Fruit fly (Drosophila melanogaster) whole organism, wandering third instar larva: ENCODE measurements around the gene UGP.

Experiments
- Abd-B ChIP-seq: fragments of >200 bp; optimal IDR thresholded peaks from 2 replicates; lab custom pipeline; 2017; ENCODE audit warnings: missing biosample characterization, missing genetic modification characterization
- CG32264 ChIP-seq: fragments of 200-800 bp; sonication (Bioruptor generic); optimal IDR thresholded peaks from 2 replicates; lab custom pipeline; 2016; ENCODE audit warnings: missing biosample characterization, missing genetic modification characterization
- CG9705 ChIP-seq: fragments of 200-800 bp; sonication (Bioruptor generic); optimal IDR thresholded peaks from 2 replicates; lab custom pipeline; 2018; ENCODE audit warnings: missing biosample characterization, mild to moderate bottlenecking, missing genetic modification characterization
- CrebA ChIP-seq: fragments of 200-800 bp; sonication (Bioruptor generic); optimal IDR thresholded peaks from 2 replicates; lab custom pipeline; 2016; ENCODE audit warnings: missing biosample characterization, mild to moderate bottlenecking, missing genetic modification characterization, borderline replicate concordance
- Dfd ChIP-seq: fragments of >200 bp; optimal IDR thresholded peaks from 2 replicates; lab custom pipeline; 2017; ENCODE audit warnings: missing biosample characterization, missing genetic modification characterization
- Dif ChIP-seq: fragments of 200-275, 200-300 bp; sonication (Bioruptor generic); optimal IDR thresholded peaks from 2 replicates; lab custom pipeline; 2018; ENCODE audit warnings: missing biosample characterization, missing genetic modification characterization; ENCODE audit not compliant: partially characterized antibody
- GATAd ChIP-seq: sonication (Bioruptor generic); optimal IDR thresholded peaks from 2 replicates; lab custom pipeline; 2016; ENCODE audit warnings: missing biosample characterization, missing genetic modification characterization
- HLH106 ChIP-seq: fragments of 200-800 bp; optimal IDR thresholded peaks from 3 replicates; lab custom pipeline; 2019; ENCODE audit warnings: missing biosample characterization, mild to moderate bottlenecking, missing genetic modification characterization, moderate library complexity
- Hnf4 ChIP-seq: fragments of 200-800 bp; sonication (Bioruptor generic); optimal IDR thresholded peaks from 2 replicates; lab custom pipeline; 2016; ENCODE audit warnings: missing biosample characterization, mild to moderate bottlenecking, missing genetic modification characterization
- Hr78 ChIP-seq: fragments of >200 bp; optimal IDR thresholded peaks from 2 replicates; lab custom pipeline; 2017; ENCODE audit warnings: missing biosample characterization, missing genetic modification characterization
- Hr83 ChIP-seq: fragments of 200-300 bp; sonication (Bioruptor generic); optimal IDR thresholded peaks from 2 replicates; lab custom pipeline; 2016; ENCODE audit warnings: missing biosample characterization, mild to moderate bottlenecking, missing genetic modification characterization, moderate library complexity; ENCODE audit not compliant: poor library complexity, severe bottlenecking
- Jra ChIP-seq: sonication (Bioruptor generic); optimal IDR thresholded peaks from 2 replicates; lab custom pipeline; 2016; ENCODE audit warnings: missing biosample characterization, missing genetic modification characterization
- Mio ChIP-seq: sonication (Bioruptor generic); optimal IDR thresholded peaks from 2 replicates; lab custom pipeline; 2016; ENCODE audit warnings: missing biosample characterization, missing genetic modification characterization
- Myc ChIP-seq: fragments of >200 bp; optimal IDR thresholded peaks from 2 replicates; lab custom pipeline; 2017
- N ChIP-seq: fragments of >200 bp; optimal IDR thresholded peaks from 2 replicates; lab custom pipeline; 2018; ENCODE audit warnings: missing biosample characterization, missing external identifiers, missing genetic modification characterization
- OdsH ChIP-seq: fragments of 200-800 bp; sonication (Bioruptor generic); optimal IDR thresholded peaks from 2 replicates; lab custom pipeline; 2016; ENCODE audit warnings: missing biosample characterization, mild to moderate bottlenecking, missing genetic modification characterization
- Rel ChIP-seq, 2 experiments: fragments of 200-800 bp; sonication (Bioruptor generic) in 1 of 2; optimal IDR thresholded peaks; 2 replicates in 1 of 2; 3 replicates in 1 of 2; lab custom pipeline; 2016 to 2019; ENCODE audit warnings: mild to moderate bottlenecking in 2 of 2, missing biosample characterization in 2 of 2, missing genetic modification characterization in 2 of 2, moderate library complexity in 1 of 2
- Sp1 ChIP-seq: fragments of 200-800 bp; sonication (Bioruptor generic); optimal IDR thresholded peaks from 3 replicates; lab custom pipeline; 2019; ENCODE audit warnings: missing biosample characterization, mild to moderate bottlenecking, missing genetic modification characterization, moderate library complexity
- Vsx2 ChIP-seq: fragments of 200-300, 225-300 bp; sonication (Bioruptor generic); optimal IDR thresholded peaks from 2 replicates; lab custom pipeline; 2018; ENCODE audit warnings: missing biosample characterization, missing genetic modification characterization; ENCODE audit not compliant: partially characterized antibody
- br ChIP-seq: fragments of 200-800 bp; sonication (Bioruptor generic); optimal IDR thresholded peaks from 2 replicates; lab custom pipeline; 2016; ENCODE audit warnings: missing biosample characterization, missing genetic modification characterization
- brk ChIP-seq: fragments of 200-800 bp; sonication (Bioruptor generic); optimal IDR thresholded peaks from 2 replicates; lab custom pipeline; 2016; ENCODE audit warnings: missing biosample characterization, mild to moderate bottlenecking, missing genetic modification characterization
- dl ChIP-seq, 2 experiments: fragments of 175-275, 200-275 bp in 1 of 2; fragments of 200-275 bp in 1 of 2; sonication (Bioruptor generic); optimal IDR thresholded peaks; lab custom pipeline; 2018; ENCODE audit warnings: mild to moderate bottlenecking in 2 of 2, missing biosample characterization in 2 of 2, missing genetic modification characterization in 2 of 2, moderate library complexity in 2 of 2; ENCODE audit not compliant: partially characterized antibody in 2 of 2, insufficient read depth in 1 of 2
- dmrt93B ChIP-seq: fragments of 200-800 bp; sonication (Bioruptor generic); optimal IDR thresholded peaks from 2 replicates; lab custom pipeline; 2018; ENCODE audit warnings: missing biosample characterization, mild to moderate bottlenecking, missing genetic modification characterization
- dsf ChIP-seq: sonication (Bioruptor generic); optimal IDR thresholded peaks from 2 replicates; lab custom pipeline; 2016; ENCODE audit warnings: missing biosample characterization, missing genetic modification characterization, borderline replicate concordance
- ey ChIP-seq: fragments of 200-800 bp; sonication (Bioruptor generic); optimal IDR thresholded peaks from 2 replicates; lab custom pipeline; 2016; ENCODE audit warnings: missing biosample characterization, missing genetic modification characterization
- foxo ChIP-seq, 2 experiments: fragments of 200-800 bp; sonication (Bioruptor generic); optimal IDR thresholded peaks; 2 replicates in 1 of 2; 3 replicates in 1 of 2; lab custom pipeline; 2016 to 2017; ENCODE audit warnings: missing biosample characterization in 2 of 2, missing genetic modification characterization in 2 of 2
- fru ChIP-seq: fragments of 200-800 bp; sonication (Bioruptor generic); optimal IDR thresholded peaks from 3 replicates; lab custom pipeline; 2016; ENCODE audit warnings: missing biosample characterization, mild to moderate bottlenecking, missing genetic modification characterization
- h ChIP-seq: fragments of 200-800 bp; sonication (Bioruptor generic); optimal IDR thresholded peaks from 3 replicates; lab custom pipeline; 2016; ENCODE audit warnings: missing biosample characterization, mild to moderate bottlenecking, missing genetic modification characterization
- jim ChIP-seq: fragments of 175-275, 200-325 bp; sonication (Bioruptor generic); optimal IDR thresholded peaks from 2 replicates; lab custom pipeline; 2016; ENCODE audit warnings: missing biosample characterization, mild to moderate bottlenecking, missing genetic modification characterization
- lola ChIP-seq: fragments of >200 bp; optimal IDR thresholded peaks from 2 replicates; lab custom pipeline; 2017; ENCODE audit warnings: missing biosample characterization, missing genetic modification characterization
- pan ChIP-seq: fragments of >200 bp; optimal IDR thresholded peaks from 2 replicates; lab custom pipeline; 2017
- psq ChIP-seq: fragments of 200-800 bp; sonication (Bioruptor generic); optimal IDR thresholded peaks from 3 replicates; lab custom pipeline; 2017; ENCODE audit warnings: missing biosample characterization, mild to moderate bottlenecking, missing genetic modification characterization, moderate library complexity
- rgr ChIP-seq: fragments of 200-800 bp; sonication (Bioruptor generic); optimal IDR thresholded peaks from 3 replicates; lab custom pipeline; 2016; ENCODE audit warnings: missing biosample characterization, mild to moderate bottlenecking, missing genetic modification characterization
- sage ChIP-seq: fragments of 200-800 bp; sonication (Bioruptor generic); optimal IDR thresholded peaks from 2 replicates; lab custom pipeline; 2016; ENCODE audit warnings: missing biosample characterization, mild to moderate bottlenecking, missing genetic modification characterization
- sv ChIP-seq: fragments of 200-800 bp; sonication (Bioruptor generic); optimal IDR thresholded peaks from 3 replicates; lab custom pipeline; 2016; ENCODE audit warnings: missing biosample characterization, missing genetic modification characterization
- tai ChIP-seq: sonication (Bioruptor generic); optimal IDR thresholded peaks from 2 replicates; lab custom pipeline; 2016; ENCODE audit warnings: missing biosample characterization, missing genetic modification characterization
- usp ChIP-seq: fragments of >200 bp; optimal IDR thresholded peaks from 2 replicates; lab custom pipeline; 2017; ENCODE audit warnings: missing biosample characterization, missing genetic modification characterization
- woc ChIP-seq: sonication (Bioruptor generic); optimal IDR thresholded peaks from 2 replicates; lab custom pipeline; 2016; ENCODE audit warnings: missing biosample characterization, mild to moderate bottlenecking, missing genetic modification characterization

Gene UGP

DNA sequence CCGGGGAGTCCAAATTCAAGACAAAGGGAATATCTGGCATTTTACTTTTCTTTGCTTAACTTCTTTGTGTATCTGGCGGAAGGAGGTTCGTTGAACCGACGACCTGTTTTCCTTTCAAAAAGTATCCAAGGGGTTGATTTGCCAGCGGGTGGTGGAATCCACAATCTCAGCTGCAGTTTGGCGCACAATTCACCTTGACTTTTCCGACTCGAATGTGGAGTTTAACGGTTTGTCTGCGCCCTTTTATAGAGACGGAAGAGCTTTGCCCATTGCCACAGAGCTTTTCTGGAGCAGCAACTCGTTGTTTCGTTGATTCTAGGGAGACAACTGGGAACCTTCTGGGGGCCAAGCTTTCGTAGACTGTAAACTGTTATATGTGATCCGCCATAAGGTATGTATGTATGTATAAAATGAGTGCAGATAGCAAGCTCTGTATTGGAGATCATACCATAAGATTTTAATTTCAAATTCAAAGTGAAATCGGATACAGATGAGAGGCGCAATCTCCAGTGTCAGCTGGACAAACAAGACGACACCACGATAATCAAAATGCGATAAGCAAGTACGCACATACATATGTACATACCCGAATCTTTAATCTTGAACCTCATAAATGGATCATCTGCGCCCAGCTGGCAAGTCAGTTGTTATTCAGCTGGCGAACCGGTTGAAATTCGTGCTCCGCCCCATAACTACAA, 13.7 kb upstream of the UGP start, which contains the start of the genes Hsp67Bc, CG4456 and Hsp22:
Gene Hsp67Bc, minus strand, starts transcription at position 220 of the 698 bp plus-strand sequence.
Gene CG4456, plus strand, starts transcription at position 445 of the 698 bp plus-strand sequence.
Gene Hsp22, plus strand, starts transcription at position 654 of the 698 bp plus-strand sequence.
- TF ChIP-seq pan (lab: Kevin White, UChicago) (no peak), h (GFP tag; lab: Kevin White, UChicago) (no peak), Rel (GFP tag; optimal IDR thresholded peaks at IDR 0.05; lab: Kevin White, UChicago) (no peak), Rel (tag; optimal IDR thresholded peaks at IDR 0.05; lab: Kevin White, UChicago) (peak; percentile 5), Dif (GFP tag; lab: Kevin White, UChicago) (no peak), Jra (GFP tag; lab: Kevin White, UChicago) (no peak), sv (GFP tag; lab: Kevin White, UChicago) (no peak), N (GFP tag; lab: Kevin White, UChicago) (no peak), jim (no peak)

DNA sequence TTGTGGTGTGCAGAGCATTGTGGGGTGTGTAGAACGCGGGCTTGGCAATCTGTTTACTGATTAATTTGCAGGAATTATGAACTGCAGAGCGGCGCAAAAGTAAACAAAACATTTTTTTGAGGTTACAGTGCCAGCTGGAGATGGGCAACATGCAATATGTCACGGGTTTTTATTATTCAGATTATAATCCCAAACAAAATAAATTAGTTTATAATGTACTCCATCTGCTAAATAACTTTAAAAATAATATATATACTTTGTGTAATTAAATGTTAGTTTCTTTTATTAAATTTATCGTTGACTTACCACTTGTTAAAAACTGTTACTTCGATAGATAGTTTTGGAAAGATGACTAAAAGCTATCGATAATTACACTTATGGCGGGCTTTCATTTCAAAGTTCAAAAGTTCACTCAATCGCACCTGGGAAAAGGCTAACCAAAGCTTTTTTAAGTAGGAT, 12.2 kb upstream of the UGP start, which contains the start of gene Fdx1:
Gene Fdx1, minus strand, starts transcription at position 332 of the 459 bp plus-strand sequence.
- TF ChIP-seq CG9705 (GFP tag; lab: Kevin White, UChicago) (no peak), OdsH (peak; percentile 43), usp (GFP tag; lab: Kevin White, UChicago) (no peak), Sp1 (GFP tag; lab: Kevin White, UChicago) (peak; percentile 54), brk (GFP tag; lab: Kevin White, UChicago) (peak; percentile 61), br (peak; percentile 20), CrebA (GFP tag; lab: Kevin White, UChicago) (no peak), woc (peak; percentile 61), Jra (GFP tag; lab: Kevin White, UChicago) (peak; percentile 51), dl (GFP tag; optimal IDR thresholded peaks at IDR 0.05; lab: Kevin White, UChicago; ENCODE audit: insufficient read depth in 1 of 2, partially characterized antibody in 2 of 2) (no peak), rgr (peak; percentile 43), Rel (GFP tag; optimal IDR thresholded peaks at IDR 0.05; lab: Kevin White, UChicago) (no peak), Rel (tag; optimal IDR thresholded peaks at IDR 0.05; lab: Kevin White, UChicago) (peak; percentile 58), Hnf4 (GFP tag; lab: Kevin White, UChicago) (peak; percentile 68), N (GFP tag; lab: Kevin White, UChicago) (no peak), Mio (GFP tag; lab: Kevin White, UChicago) (no peak), fru (GFP tag; lab: Kevin White, UChicago) (no peak), sage (GFP tag; lab: Kevin White, UChicago) (peak; percentile 30), CG32264 (no peak), Hr78 (GFP tag; lab: Kevin White, UChicago) (no peak), foxo (GFP tag; optimal IDR thresholded peaks at IDR 0.05; lab: Kevin White, UChicago) (peak in 1 of 2 experiments; percentile 66), tai (no peak), Myc (lab: Kevin White, UChicago) (no peak), HLH106 (tag; lab: Kevin White, UChicago) (peak; percentile 56), psq (peak; percentile 39), jim (no peak), Dif (GFP tag; lab: Kevin White, UChicago) (no peak), lola (no peak), dsf (peak; percentile 32), sv (GFP tag; lab: Kevin White, UChicago) (peak; percentile 43), Dfd (GFP tag; lab: Kevin White, UChicago) (no peak), h (GFP tag; lab: Kevin White, UChicago) (peak; percentile 40), pan (lab: Kevin White, UChicago) (no peak), dmrt93B (GFP tag; lab: Kevin White, UChicago) (no peak), GATAd (no peak), ey (peak; percentile 23), Hr83 (no peak), Vsx2 (GFP tag; lab: Kevin White, UChicago) (no peak), Abd-B (GFP tag; lab: Kevin White, UChicago) (no peak)
